Fruit fly (Drosophila melanogaster) whole organism, embryonic: ENCODE data around the gene CG12010.

Source experiments
- Atf6 ChIP-seq: fragments of 200-800 bp; sonication (Bioruptor generic); IDR thresholded peaks from 2 replicates; pipeline ENCODE4 v1.3.6; 2022; ENCODE audit warnings: missing biosample characterization, missing genetic modification characterization
- CG11723 ChIP-seq: fragments of 200-800 bp; sonication (Bioruptor generic); optimal IDR thresholded peaks from 2 replicates; lab custom pipeline; 2017; ENCODE audit warnings: missing biosample characterization, mild to moderate bottlenecking, missing genetic modification characterization
- CG12219 ChIP-seq: fragments of 200-800 bp; sonication (Bioruptor generic); optimal IDR thresholded peaks from 3 replicates; lab custom pipeline; 2018; ENCODE audit warnings: missing biosample characterization, mild to moderate bottlenecking, missing genetic modification characterization
- CG12659 ChIP-seq: fragments of 200-800 bp; sonication (Bioruptor generic); optimal IDR thresholded peaks from 3 replicates; lab custom pipeline; 2017; ENCODE audit warnings: mild to moderate bottlenecking, missing biosample characterization, missing genetic modification reagents, missing genetic modification characterization
- CG13287 ChIP-seq: fragments of 200-800 bp; sonication (Bioruptor generic); IDR thresholded peaks from 2 replicates; pipeline ENCODE4 v1.3.6; 2022; ENCODE audit warnings: missing biosample characterization, missing genetic modification characterization; ENCODE audit not compliant: partially characterized antibody
- CG13424 ChIP-seq: fragments of 200-800 bp; sonication (Bioruptor generic); optimal IDR thresholded peaks from 2 replicates; lab custom pipeline; 2019; ENCODE audit warnings: missing biosample characterization, mild to moderate bottlenecking, missing genetic modification characterization, moderate library complexity
- CG14014 ChIP-seq: fragments of 200-800 bp; sonication (Bioruptor generic); IDR thresholded peaks from 2 replicates; pipeline ENCODE4 v1.3.6; 2022; ENCODE audit warnings: missing biosample characterization, missing genetic modification characterization
- CG31224 ChIP-seq: fragments of 200-800 bp; sonication (Bioruptor generic); IDR thresholded peaks from 2 replicates; pipeline ENCODE4 v1.3.6; 2022; ENCODE audit warnings: missing biosample characterization, missing genetic modification characterization
- CG6654 ChIP-seq: fragments of 200-800 bp; sonication (Bioruptor generic); optimal IDR thresholded peaks from 2 replicates; lab custom pipeline; 2017; ENCODE audit warnings: missing biosample characterization, mild to moderate bottlenecking, missing genetic modification characterization
- CG8944 ChIP-seq: fragments of 200-800 bp; sonication (Bioruptor generic); optimal IDR thresholded peaks from 3 replicates; lab custom pipeline; 2016; ENCODE audit warnings: missing biosample characterization, missing genetic modification characterization
- CG9727 ChIP-seq: fragments of 200-800 bp; sonication (Bioruptor generic); optimal IDR thresholded peaks from 3 replicates; lab custom pipeline; 2017; ENCODE audit warnings: missing biosample characterization, mild to moderate bottlenecking, missing genetic modification characterization
- Camta ChIP-seq: fragments of 200-800 bp; sonication (Bioruptor generic); optimal IDR thresholded peaks from 2 replicates; lab custom pipeline; 2016; ENCODE audit warnings: missing biosample characterization, missing genetic modification characterization
- CoRest ChIP-seq: fragments of 200-800 bp; sonication (Bioruptor generic); optimal IDR thresholded peaks from 3 replicates; lab custom pipeline; 2018; ENCODE audit warnings: missing biosample characterization, mild to moderate bottlenecking, missing genetic modification characterization, moderate library complexity
- Ets97D ChIP-seq: fragments of 200-800 bp; sonication (Bioruptor generic); optimal IDR thresholded peaks from 3 replicates; lab custom pipeline; 2016; ENCODE audit warnings: missing biosample characterization, missing genetic modification characterization
- MESR4 ChIP-seq: fragments of 200-800 bp; sonication (Bioruptor generic); optimal IDR thresholded peaks from 2 replicates; lab custom pipeline; 2018; ENCODE audit warnings: missing biosample characterization, mild to moderate bottlenecking, missing genetic modification characterization, moderate library complexity
- Med ChIP-seq: fragments of 200-800 bp; sonication (Bioruptor generic); peaks from one replicate; lab custom pipeline; 2016; ENCODE audit warnings: missing biosample characterization, missing genetic modification characterization, mild to moderate bottlenecking, inconsistent platforms, moderate library complexity
- Nf-YA ChIP-seq: fragments of 200-800 bp; sonication (Bioruptor generic); IDR thresholded peaks from 2 replicates; pipeline ENCODE4 v1.3.6; 2022; ENCODE audit warnings: missing biosample characterization, missing genetic modification characterization
- Opbp ChIP-seq: fragments of 200-800 bp; sonication (Bioruptor generic); IDR thresholded peaks from 3 replicates; pipeline ENCODE4 v1.3.6; 2022; ENCODE audit warnings: missing biosample characterization, missing genetic modification characterization; ENCODE audit not compliant: partially characterized antibody
- PHDP ChIP-seq: fragments of 200-800 bp; sonication (Bioruptor generic); optimal IDR thresholded peaks from 3 replicates; lab custom pipeline; 2018; ENCODE audit warnings: missing biosample characterization, mild to moderate bottlenecking, missing genetic modification characterization, moderate library complexity
- Ravus ChIP-seq: fragments of 200-800 bp; sonication (Bioruptor generic); IDR thresholded peaks from 2 replicates; pipeline ENCODE4 v1.3.6; 2022; ENCODE audit warnings: missing biosample characterization, missing genetic modification characterization
- Sox100B ChIP-seq: fragments of 200-800 bp; sonication (Bioruptor generic); optimal IDR thresholded peaks from 3 replicates; lab custom pipeline; 2018; ENCODE audit warnings: missing biosample characterization, mild to moderate bottlenecking, missing genetic modification characterization
- Sry-δ ChIP-seq: fragments of 200-800 bp; sonication (Bioruptor generic); optimal IDR thresholded peaks from 2 replicates; lab custom pipeline; 2016; ENCODE audit warnings: missing biosample characterization, missing genetic modification characterization
- Vsx1 ChIP-seq: fragments of 200-800 bp; sonication (Bioruptor generic); optimal IDR thresholded peaks from 2 replicates; lab custom pipeline; 2017; ENCODE audit warnings: missing biosample characterization, mild to moderate bottlenecking, missing genetic modification characterization, missing genetic modification reagents
- ato ChIP-seq: fragments of 200-800 bp; sonication (Bioruptor generic); IDR thresholded peaks from 2 replicates; pipeline ENCODE4 v1.3.6; 2022; ENCODE audit warnings: missing biosample characterization, missing genetic modification characterization; ENCODE audit not compliant: partially characterized antibody
- az2 ChIP-seq: fragments of 200-800 bp; sonication (Bioruptor generic); optimal IDR thresholded peaks from 3 replicates; lab custom pipeline; 2016; ENCODE audit warnings: missing biosample characterization, missing genetic modification characterization
- bsh ChIP-seq, 2 experiments: fragments of 200-800 bp; sonication (Bioruptor generic); optimal IDR thresholded peaks; 2 replicates each; lab custom pipeline; 2017 to 2018; ENCODE audit warnings: mild to moderate bottlenecking in 2 of 2, missing biosample characterization in 2 of 2, missing genetic modification characterization in 2 of 2, moderate library complexity in 1 of 2
- crp ChIP-seq, 2 experiments: fragments of 200-800 bp; sonication (Bioruptor generic); optimal IDR thresholded peaks; 2 replicates in 1 of 2; 3 replicates in 1 of 2; lab custom pipeline; 2017; ENCODE audit warnings: missing biosample characterization in 2 of 2, missing genetic modification characterization in 2 of 2, mild to moderate bottlenecking in 1 of 2, moderate library complexity in 1 of 2
- dati ChIP-seq: fragments of 200-800 bp; sonication (Bioruptor generic); IDR thresholded peaks from 2 replicates; pipeline ENCODE4 v1.3.6; 2022; ENCODE audit warnings: missing biosample characterization, missing genetic modification characterization
- dysf ChIP-seq: fragments of 200-800 bp; sonication (Bioruptor generic); IDR thresholded peaks from 3 replicates; pipeline ENCODE4 v1.3.6; 2022; ENCODE audit warnings: missing biosample characterization, missing genetic modification characterization
- ems ChIP-seq: fragments of 200-800 bp; sonication (Bioruptor generic); optimal IDR thresholded peaks from 3 replicates; lab custom pipeline; 2016; ENCODE audit warnings: missing biosample characterization, missing genetic modification characterization
- en ChIP-seq: fragments of 200-800 bp; sonication (Bioruptor generic); optimal IDR thresholded peaks from 2 replicates; lab custom pipeline; 2016; ENCODE audit warnings: missing biosample characterization, missing genetic modification characterization
- grau ChIP-seq: fragments of 200-800 bp; optimal IDR thresholded peaks from 3 replicates; lab custom pipeline; 2019; ENCODE audit warnings: missing biosample characterization, mild to moderate bottlenecking, missing genetic modification characterization, moderate library complexity
- grn ChIP-seq: fragments of 200-800 bp; sonication (Bioruptor generic); optimal IDR thresholded peaks from 3 replicates; lab custom pipeline; 2017; ENCODE audit warnings: missing biosample characterization, missing genetic modification characterization
- gsb-n ChIP-seq: fragments of 200-800 bp; sonication (Bioruptor generic); optimal IDR thresholded peaks from 3 replicates; lab custom pipeline; 2018; ENCODE audit warnings: missing biosample characterization, mild to moderate bottlenecking, missing genetic modification characterization
- insv ChIP-seq, 2 experiments: fragments of 200-800 bp; sonication (Bioruptor generic); optimal IDR thresholded peaks; 3 replicates each; lab custom pipeline; 2016 to 2018; ENCODE audit warnings: missing biosample characterization in 2 of 2, missing genetic modification characterization in 2 of 2
- jigr1 ChIP-seq: fragments of 200-800 bp; sonication (Bioruptor generic); IDR thresholded peaks from 3 replicates; pipeline ENCODE4 v1.3.6; 2022; ENCODE audit warnings: missing biosample characterization, missing genetic modification characterization
- maf-S ChIP-seq: fragments of 200-800 bp; sonication (Bioruptor generic); optimal IDR thresholded peaks from 2 replicates; lab custom pipeline; 2016; ENCODE audit warnings: missing biosample characterization, missing genetic modification characterization
- mld ChIP-seq: fragments of 200-800 bp; sonication (Bioruptor generic); IDR thresholded peaks from 3 replicates; pipeline ENCODE4 v1.3.6; 2022; ENCODE audit warnings: missing biosample characterization, missing genetic modification characterization; ENCODE audit not compliant: partially characterized antibody
- otp ChIP-seq: fragments of 200-800 bp; sonication (Bioruptor generic); IDR thresholded peaks from 3 replicates; pipeline ENCODE4, ENCODE4 v1.3.6; 2022; ENCODE audit warnings: missing biosample characterization, missing genetic modification characterization
- pan ChIP-seq, 4 experiments: fragments of >200 bp in 3 of 4; fragments of 200-800 bp in 1 of 4; sonication (Bioruptor generic) in 1 of 4; optimal IDR thresholded peaks in 3 of 4; IDR thresholded peaks in 1 of 4; 2 replicates each; pipeline versions ENCODE4 v1.3.6 to Lab custom; 2017 to 2022; ENCODE audit warnings: missing biosample characterization in 2 of 4, missing genetic modification characterization in 2 of 4, mixed read lengths in 1 of 4
- schlank ChIP-seq: fragments of 200-800 bp; sonication (Bioruptor generic); optimal IDR thresholded peaks from 2 replicates; lab custom pipeline; 2018; ENCODE audit warnings: missing biosample characterization, mild to moderate bottlenecking, missing genetic modification characterization
- sens ChIP-seq: fragments of 200-800 bp; sonication (Bioruptor generic); peaks from one replicate; lab custom pipeline; 2016; ENCODE audit warnings: missing biosample characterization, missing genetic modification characterization
- so ChIP-seq: fragments of 200-800 bp; sonication (Bioruptor generic); IDR thresholded peaks from 3 replicates; pipeline ENCODE4 v1.3.6; 2022; ENCODE audit warnings: missing biosample characterization, missing genetic modification characterization
- sob ChIP-seq: fragments of 200-800 bp; sonication (Bioruptor generic); IDR thresholded peaks from 2 replicates; pipeline ENCODE4 v1.3.6; 2022; ENCODE audit warnings: missing biosample characterization, missing genetic modification characterization
- sug ChIP-seq: fragments of 200-800 bp; optimal IDR thresholded peaks from 2 replicates; lab custom pipeline; 2019; ENCODE audit warnings: missing biosample characterization, mild to moderate bottlenecking, missing genetic modification characterization, moderate library complexity
- tna ChIP-seq: fragments of 200-800 bp; sonication (Bioruptor generic); IDR thresholded peaks from 2 replicates; pipeline ENCODE4 v1.3.6; 2022; ENCODE audit warnings: missing biosample characterization, missing genetic modification characterization; ENCODE audit not compliant: partially characterized antibody
- trem ChIP-seq: fragments of 200-800 bp; optimal IDR thresholded peaks from 3 replicates; lab custom pipeline; 2019; ENCODE audit warnings: missing biosample characterization, mild to moderate bottlenecking, missing genetic modification characterization, moderate library complexity

CG12010 gene

DNA sequence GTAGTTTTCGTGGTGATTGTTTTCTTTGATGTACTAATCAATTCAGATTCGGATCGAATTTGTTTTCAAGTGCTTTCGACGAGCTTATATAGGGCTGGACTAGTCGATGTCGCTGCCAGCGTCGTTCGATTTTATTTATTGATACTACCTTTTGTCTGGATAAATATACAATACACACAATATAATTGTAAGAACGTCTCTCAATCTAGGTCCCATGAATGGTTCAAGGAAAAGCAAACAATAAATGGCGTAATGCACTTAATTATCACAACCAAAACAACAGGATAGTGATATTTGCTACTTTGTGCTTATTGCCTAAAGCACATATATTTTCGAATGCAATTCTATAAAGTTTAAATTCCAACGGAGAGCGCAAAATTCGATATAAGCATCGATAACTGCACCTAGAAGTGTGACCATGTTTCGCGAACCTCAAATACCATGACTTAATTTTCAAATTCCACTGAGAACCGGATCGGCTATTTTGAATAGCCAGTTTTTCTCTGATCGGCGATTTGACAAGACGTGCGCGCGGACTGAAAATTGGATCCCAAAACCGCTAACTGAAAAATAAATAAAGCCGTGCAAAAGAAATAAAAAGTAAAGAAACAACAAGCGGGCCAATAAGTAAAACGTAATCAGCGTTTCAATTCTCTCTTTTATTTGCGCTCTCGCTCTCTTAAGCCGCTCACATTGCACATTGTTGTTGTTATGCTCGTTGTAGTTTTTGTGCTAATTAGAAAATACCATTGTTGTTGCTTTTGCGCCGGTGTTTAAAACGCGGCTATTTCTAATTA lies 37.5 kb upstream of the CG12010 start, which contains the start of the genes Drsl6 and kst (continued):
- no peak for TF ChIP-seq CG6654 (GFP tag; lab: Kevin White, UChicago)
- TF ChIP-seq grau (tag; lab: Kevin White, UChicago), result peak; percentile 31
- TF ChIP-seq CG12659 (GFP tag; lab: Kevin White, UChicago), result peak; percentile 61
- peak; percentile 12; the same call in 1 of the 2 replicates for TF ChIP-seq CG14014 (GFP tag; lab: Robert Waterston, UW)
- peak; percentile 70 for TF ChIP-seq Opbp (GFP tag; lab: Robert Waterston, UW)
- TF ChIP-seq CG31224, result no peak
- TF ChIP-seq maf-S (GFP tag; lab: Kevin White, UChicago), result peak; percentile 29
- TF ChIP-seq Ravus (GFP tag; lab: Robert Waterston, UW), result no peak
- TF ChIP-seq bsh (GFP tag; optimal IDR thresholded peaks at IDR 0.05; lab: Kevin White, UChicago), result peak in 1 of 2 experiments; percentile 9
- no peak for TF ChIP-seq CoRest (tag; lab: Kevin White, UChicago)
- peak; percentile 83 for TF ChIP-seq sens
- TF ChIP-seq az2 (GFP tag; lab: Kevin White, UChicago), result no peak
- no peak for TF ChIP-seq CG8944
- TF ChIP-seq MESR4 (GFP tag; lab: Kevin White, UChicago), result peak; percentile 7
- no peak for TF ChIP-seq gsb-n (tag; lab: Kevin White, UChicago)
- TF ChIP-seq ato, result no peak
- TF ChIP-seq sob, result peak; percentile 58; the same call in 1 of the 2 replicates
- no peak for TF ChIP-seq CG12219 (GFP tag; lab: Kevin White, UChicago)
- peak; percentile 3 for TF ChIP-seq Vsx1 (GFP tag; lab: Kevin White, UChicago)
- TF ChIP-seq Camta (GFP tag; lab: Kevin White, UChicago), result peak; percentile 43
- TF ChIP-seq en (GFP tag; lab: Kevin White, UChicago), result no peak
- peak; percentile 59 for TF ChIP-seq tna (GFP tag; lab: Robert Waterston, UW)
- TF ChIP-seq CG13424, result peak; percentile 13
- TF ChIP-seq so, result peak; percentile 15; the same call in 1 of the 3 replicates
- TF ChIP-seq CG13287 (GFP tag; lab: Robert Waterston, UW), result peak; percentile 73
- TF ChIP-seq otp (GFP tag; lab: Robert Waterston, UW), result peak; percentile 67; the same call in 2 of the 3 replicates
- TF ChIP-seq trem (tag; lab: Kevin White, UChicago), result peak; percentile 6
- TF ChIP-seq Atf6 (GFP tag; lab: Robert Waterston, UW), result peak; percentile 37; the same call in 1 of the 2 replicates
- peak; percentile 88 for TF ChIP-seq Med (GFP tag; lab: Kevin White, UChicago)
- TF ChIP-seq Ets97D (GFP tag; lab: Kevin White, UChicago), result peak; percentile 41
- TF ChIP-seq dati, result no peak
- no peak; the same call in 2 of the 3 replicates for TF ChIP-seq mld (GFP tag; lab: Robert Waterston, UW)
- TF ChIP-seq Sox100B, result no peak
- no peak for TF ChIP-seq pan (optimal IDR thresholded peaks at IDR 0.05; lab: Kevin White, UChicago)
- TF ChIP-seq pan (GFP tag; optimal IDR thresholded peaks at IDR 0.05 in 1 of 2, IDR thresholded peaks at IDR 0.05 in 1 of 2), result peak in 1 of 2 experiments; percentile 33
- peak; percentile 50 for TF ChIP-seq Sry-δ
- TF ChIP-seq dysf (GFP tag; lab: Robert Waterston, UW), result no peak
- TF ChIP-seq grn, result peak; percentile 16
- no peak for TF ChIP-seq crp (GFP tag; optimal IDR thresholded peaks at IDR 0.05; lab: Kevin White, UChicago)
- TF ChIP-seq sug (tag; lab: Kevin White, UChicago), result peak; percentile 52
- no peak for TF ChIP-seq jigr1
- TF ChIP-seq schlank (tag; lab: Kevin White, UChicago), result no peak
- TF ChIP-seq CG11723 (GFP tag; lab: Kevin White, UChicago), result no peak
- TF ChIP-seq Nf-YA (GFP tag; lab: Robert Waterston, UW), result peak; percentile 25; the same call in 1 of the 2 replicates
- TF ChIP-seq ems (GFP tag; lab: Kevin White, UChicago), result no peak
- peak; percentile 41 for TF ChIP-seq PHDP
- peak in 1 of 2 experiments; percentile 89 for TF ChIP-seq insv (GFP tag; optimal IDR thresholded peaks at IDR 0.05; lab: Kevin White, UChicago)
- peak; percentile 21 for TF ChIP-seq CG9727 (GFP tag; lab: Kevin White, UChicago)
